Fruit fly (Drosophila melanogaster) Kc167 (cell line): ENCODE measurements around the gene futsch.

Experiments used
- insv ChIP-seq: fragments of >200 bp; optimal IDR thresholded peaks from 3 replicates; lab custom pipeline; 2018; ENCODE audit warnings: missing external identifiers
- ttk ChIP-seq: sonication (Bioruptor generic); optimal IDR thresholded peaks from 2 replicates; lab custom pipeline; 2017; ENCODE audit warnings: missing external identifiers

DNA sequence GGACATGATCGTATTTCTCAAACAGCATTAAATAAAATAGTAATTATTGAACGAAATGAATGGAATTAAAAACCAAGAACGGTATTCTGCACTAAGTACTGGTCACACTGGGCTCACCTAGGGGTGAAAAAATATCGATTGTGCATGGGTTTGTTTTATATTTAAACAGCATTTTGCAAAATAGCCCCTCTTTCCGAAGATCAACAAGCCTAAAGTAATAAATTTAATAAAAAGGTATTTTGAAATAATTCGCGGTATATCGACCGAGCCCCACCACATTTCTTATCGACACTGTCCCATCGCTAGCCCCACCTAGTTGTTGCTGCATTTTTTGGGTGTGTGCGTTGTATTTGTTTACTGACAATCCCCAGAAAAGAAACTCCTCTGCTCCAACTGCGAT is 61.7 kb downstream of the futsch start, which contains the start of gene pck:
- no peak for TF ChIP-seq insv (lab: Kevin White, UChicago)
- no peak for TF ChIP-seq ttk (lab: Kevin White, UChicago)
